Worm (Caenorhabditis elegans): ENCODE measurements around the gene M02B1.3.

- TF ChIP-seq tab-1 (GFP tag; IDR thresholded peaks at IDR 0.05) (no peak), med-1 (GFP tag; optimal IDR thresholded peaks at IDR 0.05; ENCODE audit: insufficient read depth) (no peak), ref-1 (GFP tag; conservative IDR thresholded peaks at IDR 0.05) (no peak), ztf-29 (GFP tag; IDR thresholded peaks at IDR 0.05) (no peak), klf-2 (GFP tag; conservative IDR thresholded peaks at IDR 0.05) (no peak), flt-1 (GFP tag; IDR thresholded peaks at IDR 0.05) (no peak), ztf-23 (GFP tag; IDR thresholded peaks at IDR 0.05) (no peak), cog-1 (tag; optimal IDR thresholded peaks at IDR 0.05) (no peak)
These were observed 4.5 kb upstream of the M02B1.3 start for ce11 chrIV:12831609-12832500.

Measured in whole organism, midembryonic.